Worm (Caenorhabditis elegans) whole organism, L4 larva: Measurements from ENCODE around the gene thoc-7.

Experiments used
- F49E8.2 ChIP-seq: sonication (generic microtip); optimal IDR thresholded peaks from 2 replicates; lab custom pipeline; 2016; ENCODE audit warnings: missing compliant biosample characterization, mild to moderate bottlenecking, missing genetic modification characterization, borderline replicate concordance
- R02D3.7 ChIP-seq: fragments of 150-350 bp; sonication (generic microtip); optimal IDR thresholded peaks from 3 replicates; lab custom pipeline; 2014; ENCODE audit warnings: missing biosample characterization, missing genetic modification characterization
- T20F7.1 ChIP-seq: fragments of 200-800 bp; sonication (Bioruptor generic); optimal IDR thresholded peaks from 2 replicates; lab custom pipeline; 2018; ENCODE audit warnings: mild to moderate bottlenecking, missing genetic modification characterization, missing compliant biosample characterization
- T26A8.4 ChIP-seq: fragments of 200-800 bp; sonication (Bioruptor generic); IDR thresholded peaks from 2 replicates; pipeline ENCODE4 v1.3.6; 2022; ENCODE audit warnings: missing genetic modification characterization, missing compliant biosample characterization
- Y48G9A.11 ChIP-seq: fragments of 200-800 bp; sonication (Bioruptor generic); IDR thresholded peaks from 2 replicates; pipeline ENCODE4 v1.3.6; 2022; ENCODE audit warnings: missing genetic modification reagents, missing genetic modification characterization, missing compliant biosample characterization
- ZK546.5 ChIP-seq, 2 experiments: sonication (generic microtip); optimal IDR thresholded peaks; 2 replicates each; lab custom pipeline; 2017; ENCODE audit warnings: missing biosample characterization in 2 of 2, missing genetic modification characterization in 2 of 2
- arid-1 ChIP-seq: fragments of 200-800 bp; sonication (Bioruptor generic); conservative IDR thresholded peaks from 2 replicates; pipeline ENCODE4 v1.3.6; 2022; ENCODE audit warnings: missing genetic modification reagents, missing genetic modification characterization, missing compliant biosample characterization
- ceh-20 ChIP-seq: fragments of 200-800 bp; sonication (Bioruptor generic); IDR thresholded peaks from 2 replicates; pipeline ENCODE4 v1.3.6; 2022; ENCODE audit warnings: missing genetic modification reagents, missing genetic modification characterization, missing compliant biosample characterization
- ceh-62 ChIP-seq: sonication (generic microtip); optimal IDR thresholded peaks from 2 replicates; lab custom pipeline; 2017; ENCODE audit warnings: missing biosample characterization, missing genetic modification characterization
- ceh-82 ChIP-seq: sonication (generic microtip); optimal IDR thresholded peaks from 2 replicates; lab custom pipeline; 2017; ENCODE audit warnings: missing biosample characterization, missing genetic modification characterization
- ctbp-1 ChIP-seq: fragments of 200-800 bp; sonication (Bioruptor generic); IDR thresholded peaks from 2 replicates; pipeline ENCODE4 v1.3.6; 2022; ENCODE audit warnings: missing genetic modification reagents, missing genetic modification characterization, missing compliant biosample characterization
- daf-12 ChIP-seq: fragments of 150-350 bp; optimal IDR thresholded peaks from 2 replicates; lab custom pipeline; 2014; ENCODE audit warnings: missing biosample characterization, missing genetic modification reagents, missing genetic modification characterization
- dmd-6 ChIP-seq: fragments of 200-800 bp; sonication (Bioruptor generic); IDR thresholded peaks from 2 replicates; pipeline ENCODE4 v1.3.6; 2022; ENCODE audit warnings: missing genetic modification reagents, missing genetic modification characterization, missing compliant biosample characterization
- dmd-8 ChIP-seq: fragments of 200-800 bp; sonication (Bioruptor generic); IDR thresholded peaks from 2 replicates; pipeline ENCODE4 v1.3.6; 2022; ENCODE audit warnings: missing genetic modification characterization, missing compliant biosample characterization
- dpl-1 ChIP-seq: fragments of 150-350 bp; optimal IDR thresholded peaks from 2 replicates; lab custom pipeline; 2014; ENCODE audit warnings: missing biosample characterization, missing genetic modification reagents, missing genetic modification characterization
- duxl-1 ChIP-seq: sonication (generic microtip); optimal IDR thresholded peaks from 2 replicates; lab custom pipeline; 2016; ENCODE audit warnings: mild to moderate bottlenecking, missing genetic modification characterization, moderate library complexity, missing compliant biosample characterization; ENCODE audit not compliant: poor library complexity
- dve-1 ChIP-seq: sonication (generic microtip); optimal IDR thresholded peaks from 2 replicates; lab custom pipeline; 2017; ENCODE audit warnings: antibody characterized with exemption, mild to moderate bottlenecking, missing genetic modification characterization, missing compliant biosample characterization; ENCODE audit not compliant: insufficient read depth
- gei-8 ChIP-seq: fragments of 200-800 bp; sonication (Bioruptor generic); optimal IDR thresholded peaks from 2 replicates; lab custom pipeline; 2018; ENCODE audit warnings: mild to moderate bottlenecking, missing genetic modification characterization, missing compliant biosample characterization
- hlh-11 ChIP-seq: fragments of 200-800 bp; sonication (Bioruptor generic); optimal IDR thresholded peaks from 2 replicates; lab custom pipeline; 2018; ENCODE audit warnings: mild to moderate bottlenecking, missing genetic modification characterization, missing compliant biosample characterization
- hlh-30 ChIP-seq: sonication (generic microtip); optimal IDR thresholded peaks from 2 replicates; lab custom pipeline; 2017; ENCODE audit warnings: antibody characterized with exemption, mild to moderate bottlenecking, missing genetic modification characterization, missing compliant biosample characterization; ENCODE audit not compliant: insufficient read depth
- lin-13 ChIP-seq: fragments of 150-350 bp; optimal IDR thresholded peaks from 2 replicates; lab custom pipeline; 2014; ENCODE audit warnings: missing biosample characterization, missing genetic modification reagents, missing genetic modification characterization
- lin-15B ChIP-seq: fragments of 150-350 bp; sonication (generic microtip); optimal IDR thresholded peaks from 3 replicates; lab custom pipeline; 2014; ENCODE audit warnings: missing biosample characterization, missing genetic modification characterization
- lin-29 ChIP-seq: fragments of 200-800 bp; sonication (Bioruptor generic); IDR thresholded peaks from 2 replicates; pipeline ENCODE4 v1.3.6; 2022; ENCODE audit warnings: missing genetic modification reagents, missing genetic modification characterization, missing compliant biosample characterization
- lin-39 ChIP-seq: fragments of 150-350 bp; optimal IDR thresholded peaks from 2 replicates; lab custom pipeline; 2014; ENCODE audit warnings: missing biosample characterization, missing genetic modification reagents, missing genetic modification characterization
- lsy-2 ChIP-seq, 2 experiments: fragments of 150-350 bp in 1 of 2; sonication (generic microtip) in 1 of 2; optimal IDR thresholded peaks; 2 replicates each; lab custom pipeline; 2014 to 2017; ENCODE audit warnings: missing biosample characterization in 2 of 2, missing genetic modification characterization in 2 of 2
- madf-9 ChIP-seq: fragments of 200-800 bp; sonication (Bioruptor generic); conservative IDR thresholded peaks from 2 replicates; pipeline ENCODE4 v1.3.6; 2022; ENCODE audit warnings: missing genetic modification reagents, missing genetic modification characterization, missing compliant biosample characterization
- mdl-1 ChIP-seq, 2 experiments: fragments of 150-350 bp in 1 of 2; sonication (generic microtip) in 1 of 2; optimal IDR thresholded peaks; 2 replicates each; lab custom pipeline; 2014 to 2017; ENCODE audit warnings: missing biosample characterization in 2 of 2, missing genetic modification characterization in 2 of 2
- mdt-29 ChIP-seq: fragments of 200-800 bp; sonication (Bioruptor generic); IDR thresholded peaks from 2 replicates; pipeline ENCODE4 v1.3.6; 2022; ENCODE audit warnings: missing genetic modification reagents, missing genetic modification characterization, missing compliant biosample characterization
- mep-1 ChIP-seq: fragments of 150-350 bp; sonication (generic microtip); optimal IDR thresholded peaks from 3 replicates; lab custom pipeline; 2014; ENCODE audit warnings: missing biosample characterization, missing genetic modification characterization
- mxl-3 ChIP-seq: fragments of 200-800 bp; sonication (Bioruptor generic); optimal IDR thresholded peaks from 2 replicates; lab custom pipeline; 2018; ENCODE audit warnings: mild to moderate bottlenecking, missing genetic modification characterization, missing compliant biosample characterization
- nhr-10 ChIP-seq: fragments of 150-350 bp; optimal IDR thresholded peaks from 2 replicates; lab custom pipeline; 2014; ENCODE audit warnings: missing biosample characterization, missing genetic modification characterization
- nhr-11 ChIP-seq: fragments of 150-350 bp; optimal IDR thresholded peaks from 2 replicates; lab custom pipeline; 2014; ENCODE audit warnings: missing biosample characterization, missing genetic modification characterization
- nhr-28 ChIP-seq: fragments of 150-350 bp; optimal IDR thresholded peaks from 2 replicates; lab custom pipeline; 2014; ENCODE audit warnings: missing biosample characterization, missing genetic modification characterization
- nhr-42 ChIP-seq: fragments of 200-800 bp; sonication (Bioruptor generic); IDR thresholded peaks from 2 replicates; pipeline ENCODE4 v1.3.6; 2022; ENCODE audit warnings: missing genetic modification characterization, missing compliant biosample characterization
- nhr-77 ChIP-seq: fragments of 150-350 bp; optimal IDR thresholded peaks from 2 replicates; lab custom pipeline; 2014; ENCODE audit warnings: missing biosample characterization, missing genetic modification characterization
- set-16 ChIP-seq: fragments of 200-800 bp; sonication (Bioruptor generic); IDR thresholded peaks from 2 replicates; pipeline ENCODE4 v1.3.6; 2022; ENCODE audit warnings: missing genetic modification reagents, missing genetic modification characterization, missing compliant biosample characterization
- snpc-1.2 ChIP-seq: fragments of 200-800 bp; sonication (Bioruptor generic); IDR thresholded peaks from 2 replicates; pipeline ENCODE4 v1.3.6; 2022; ENCODE audit warnings: missing genetic modification reagents, missing genetic modification characterization, missing compliant biosample characterization
- spr-3 ChIP-seq: fragments of 200-800 bp; sonication (Bioruptor generic); optimal IDR thresholded peaks from 2 replicates; lab custom pipeline; 2018; ENCODE audit warnings: mild to moderate bottlenecking, missing genetic modification characterization, missing compliant biosample characterization
- tra-1 ChIP-seq: fragments of 200-800 bp; sonication (Bioruptor generic); IDR thresholded peaks from 2 replicates; pipeline ENCODE4 v1.3.6; 2022; ENCODE audit warnings: missing genetic modification reagents, missing genetic modification characterization, missing compliant biosample characterization
- unc-39 ChIP-seq: sonication (generic microtip); optimal IDR thresholded peaks from 2 replicates; lab custom pipeline; 2017; ENCODE audit warnings: missing biosample characterization, missing genetic modification characterization
- vab-7 ChIP-seq: fragments of 200-800 bp; sonication (Bioruptor generic); IDR thresholded peaks from 2 replicates; pipeline ENCODE4 v1.3.6; 2022; ENCODE audit warnings: missing genetic modification reagents, missing genetic modification characterization, missing compliant biosample characterization
- zag-1 ChIP-seq: fragments of 150-350 bp; optimal IDR thresholded peaks from 2 replicates; lab custom pipeline; 2014; ENCODE audit warnings: missing biosample characterization, missing genetic modification characterization
- ztf-7 ChIP-seq: fragments of 150-350 bp; optimal IDR thresholded peaks from 2 replicates; lab custom pipeline; 2014; ENCODE audit warnings: missing biosample characterization, missing genetic modification characterization

thoc-7 gene

ce11 chrIV:13879851-13880250, 2.7 kb upstream of the thoc-7 start, which contains the start of gene B0513.4:
Gene B0513.4, plus strand, starts transcription at chrIV:13880151.
- TF ChIP-seq hlh-11 (tag; lab: Kevin White, UChicago) (no peak), mdl-1 (tag; optimal IDR thresholded peaks at IDR 0.05; lab: Kevin White, UChicago) (no peak), nhr-10 (no peak), zag-1 (no peak), madf-9 (GFP tag; lab: Robert Waterston, UW) (no peak), daf-12 (tag; lab: Kevin White, UChicago) (no peak), set-16 (peak; percentile 41; the same call in 1 of the 2 replicates)

ce11 chrIV:13880370-13880769, 2.2 kb upstream of the thoc-7 start:
- no peak for TF ChIP-seq hlh-30 (tag; lab: Kevin White, UChicago)
- TF ChIP-seq ctbp-1 (GFP tag; lab: Robert Waterston, UW) = no peak
- no peak for TF ChIP-seq dpl-1 (GFP tag; lab: Kevin White, UChicago)
- TF ChIP-seq Y48G9A.11 (GFP tag; lab: Robert Waterston, UW) = no peak
- TF ChIP-seq lin-29 (GFP tag; lab: Robert Waterston, UW) = no peak
- no peak for TF ChIP-seq zag-1
- TF ChIP-seq ZK546.5 (tag; optimal IDR thresholded peaks at IDR 0.05; lab: Kevin White, UChicago) = no peak
- no peak for TF ChIP-seq spr-3 (GFP tag; lab: Kevin White, UChicago)
- no peak for TF ChIP-seq mxl-3 (GFP tag; lab: Kevin White, UChicago)
- no peak for TF ChIP-seq T26A8.4 (GFP tag; lab: Robert Waterston, UW)
- no peak for TF ChIP-seq nhr-77 (tag; lab: Kevin White, UChicago)
- no peak for TF ChIP-seq ceh-62

- no peak for TF ChIP-seq dmd-8
- no peak for TF ChIP-seq snpc-1.2 (GFP tag; lab: Robert Waterston, UW)
- peak in 1 of 2 experiments; percentile 55 for TF ChIP-seq mdl-1 (tag; optimal IDR thresholded peaks at IDR 0.05; lab: Kevin White, UChicago)
- TF ChIP-seq unc-39 (tag; lab: Kevin White, UChicago) = no peak
- no peak for TF ChIP-seq R02D3.7
- TF ChIP-seq lsy-2 (tag; optimal IDR thresholded peaks at IDR 0.05; lab: Kevin White, UChicago) = peak in 1 of 2 experiments; percentile 31
- TF ChIP-seq mxl-3 (GFP tag; lab: Kevin White, UChicago) = peak; percentile 43
- peak; percentile 50; the same call in 1 of the 2 replicates for TF ChIP-seq tra-1 (GFP tag; lab: Robert Waterston, UW)
- TF ChIP-seq hlh-11 (tag; lab: Kevin White, UChicago) = peak; percentile 58
- no peak for TF ChIP-seq lin-15B
- no peak for TF ChIP-seq ceh-82 (tag; lab: Kevin White, UChicago)
- peak; percentile 61 for TF ChIP-seq nhr-11 (tag; lab: Kevin White, UChicago)
- TF ChIP-seq madf-9 (GFP tag; lab: Robert Waterston, UW) = no peak
- peak; percentile 91 for TF ChIP-seq hlh-30 (tag; lab: Kevin White, UChicago)
- no peak for TF ChIP-seq nhr-28 (tag; lab: Kevin White, UChicago)
- TF ChIP-seq ceh-20 (GFP tag; lab: Robert Waterston, UW) = no peak
Measured at ce11 chrIV:13880803-13881202, 1.7 kb upstream of the thoc-7 start.

- TF ChIP-seq lin-39 (no peak), F49E8.2 (peak; percentile 73), set-16 (no peak), vab-7 (GFP tag; lab: Robert Waterston, UW) (0 out of 2 replicates have a peak, but pooled peaks have one; percentile 28), ztf-7 (tag; lab: Kevin White, UChicago) (peak; percentile 90), mep-1 (peak; percentile 91), lin-13 (GFP tag; lab: Kevin White, UChicago) (peak; percentile 57), mdt-29 (GFP tag; lab: Robert Waterston, UW) (peak; percentile 88), ceh-20 (GFP tag; lab: Robert Waterston, UW) (0 out of 2 replicates have a peak, but pooled peaks have one; percentile 43), nhr-42 (GFP tag; lab: Robert Waterston, UW) (0 out of 2 replicates have a peak, but pooled peaks have one; percentile 64), duxl-1 (tag; lab: Kevin White, UChicago) (peak; percentile 68), dve-1 (tag; lab: Kevin White, UChicago) (peak; percentile 90), hlh-11 (tag; lab: Kevin White, UChicago) (peak; percentile 84), dpl-1 (GFP tag; lab: Kevin White, UChicago) (peak; percentile 80), lin-29 (GFP tag; lab: Robert Waterston, UW) (peak; percentile 45; the same call in 1 of the 2 replicates), ceh-62 (no peak), arid-1 (GFP tag; lab: Robert Waterston, UW) (peak; percentile 76), mxl-3 (GFP tag; lab: Kevin White, UChicago) (no peak), nhr-11 (tag; lab: Kevin White, UChicago) (peak; percentile 79), gei-8 (GFP tag; lab: Kevin White, UChicago) (no peak), dmd-6 (GFP tag; lab: Robert Waterston, UW) (peak; percentile 65), ctbp-1 (GFP tag; lab: Robert Waterston, UW) (0 out of 2 replicates have a peak, but pooled peaks have one; percentile 24), T20F7.1 (peak; percentile 61)
Measured at ce11 chrIV:13881754-13882275, 719 bp upstream of the thoc-7 start, which contains the start of gene rpl-29. Gene rpl-29, plus strand, starts transcription at chrIV:13882225.
